Fruit fly (Drosophila melanogaster) whole organism, adult: Measurements from ENCODE around the gene CG44002.

Source experiments
- CG11617 ChIP-seq: fragments of 200-800 bp; sonication (Bioruptor generic); optimal IDR thresholded peaks from 2 replicates; lab custom pipeline; 2017; ENCODE audit warnings: mild to moderate bottlenecking, missing biosample characterization, missing genetic modification reagents, missing genetic modification characterization
- CG14711 ChIP-seq: fragments of 200-800 bp; sonication (Bioruptor generic); optimal IDR thresholded peaks from 2 replicates; lab custom pipeline; 2018; ENCODE audit warnings: missing biosample characterization, mild to moderate bottlenecking, missing genetic modification characterization, moderate library complexity
- CG1620 ChIP-seq: fragments of 200-800 bp; sonication (Bioruptor generic); optimal IDR thresholded peaks from 2 replicates; lab custom pipeline; 2016; ENCODE audit warnings: missing biosample characterization, missing genetic modification characterization
- CG5204 ChIP-seq: fragments of 200-800 bp; sonication (Bioruptor generic); optimal IDR thresholded peaks from 2 replicates; lab custom pipeline; 2016; ENCODE audit warnings: missing biosample characterization, missing genetic modification characterization
- CG7045 ChIP-seq: fragments of 200-800 bp; sonication (Bioruptor generic); optimal IDR thresholded peaks from 2 replicates; lab custom pipeline; 2017; ENCODE audit warnings: missing biosample characterization, mild to moderate bottlenecking, missing genetic modification characterization
- CG7101 ChIP-seq: fragments of 200-800 bp; sonication (Bioruptor generic); optimal IDR thresholded peaks from 2 replicates; lab custom pipeline; 2018; ENCODE audit warnings: missing biosample characterization, mild to moderate bottlenecking, missing genetic modification characterization, moderate library complexity
- Clk ChIP-seq: fragments of 200-800 bp; sonication (Bioruptor generic); optimal IDR thresholded peaks from 2 replicates; lab custom pipeline; 2017; ENCODE audit warnings: missing biosample characterization, missing genetic modification characterization
- Hr96 ChIP-seq: fragments of 200-800 bp; sonication (Bioruptor generic); optimal IDR thresholded peaks from 2 replicates; lab custom pipeline; 2016; ENCODE audit warnings: missing biosample characterization, missing genetic modification characterization
- cnc ChIP-seq, 2 experiments: fragments of >200 bp; optimal IDR thresholded peaks; 2 replicates each; lab custom pipeline; 2017
- pad ChIP-seq: fragments of 200-800 bp; sonication (Bioruptor generic); optimal IDR thresholded peaks from 3 replicates; lab custom pipeline; 2017; ENCODE audit warnings: missing biosample characterization, missing genetic modification characterization, mild to moderate bottlenecking, moderate library complexity, missing genetic modification reagents

- no peak for TF ChIP-seq pad (GFP tag; lab: Kevin White, UChicago)
- no peak for TF ChIP-seq Hr96 (GFP tag; lab: Kevin White, UChicago)
- TF ChIP-seq CG14711 (tag; lab: Kevin White, UChicago) = no peak
- no peak for TF ChIP-seq CG5204 (GFP tag; lab: Kevin White, UChicago)
- TF ChIP-seq CG1620 = no peak
- no peak for TF ChIP-seq CG11617 (GFP tag; lab: Kevin White, UChicago)
- TF ChIP-seq CG7045 (GFP tag; lab: Kevin White, UChicago) = no peak
- no peak for TF ChIP-seq Clk (GFP tag; lab: Kevin White, UChicago)
- no peak for TF ChIP-seq CG7101 (tag; lab: Kevin White, UChicago)
- no peak for TF ChIP-seq cnc (optimal IDR thresholded peaks at IDR 0.05; lab: Kevin White, UChicago)
Measured at dm6 chr2L:3179654-3180053, 8.8 kb upstream of the CG44002 start.
